Fruit fly (Drosophila melanogaster) whole organism, embryonic: Measurements from ENCODE around the gene CG3408.

ENCODE experiments used
- Asciz ChIP-seq: fragments of 200-800 bp; sonication (Bioruptor generic); optimal IDR thresholded peaks from 2 replicates; lab custom pipeline; 2017; ENCODE audit warnings: missing biosample characterization, mild to moderate bottlenecking, missing genetic modification characterization, missing genetic modification reagents
- B-H2 ChIP-seq: fragments of 200-800 bp; sonication (Bioruptor generic); optimal IDR thresholded peaks from 2 replicates; lab custom pipeline; 2018; ENCODE audit warnings: missing biosample characterization, mild to moderate bottlenecking, missing genetic modification characterization
- CG10274 ChIP-seq: fragments of 200-800 bp; sonication (Bioruptor generic); optimal IDR thresholded peaks from 3 replicates; lab custom pipeline; 2017; ENCODE audit warnings: missing biosample characterization, mild to moderate bottlenecking, missing genetic modification characterization
- CG10321 ChIP-seq: fragments of 200-800 bp; sonication (Bioruptor generic); IDR thresholded peaks from 2 replicates; pipeline ENCODE4 v1.3.6; 2022; ENCODE audit warnings: missing biosample characterization, missing genetic modification characterization
- CG10654 ChIP-seq: fragments of 200-800 bp; sonication (Bioruptor generic); optimal IDR thresholded peaks from 2 replicates; lab custom pipeline; 2016; ENCODE audit warnings: missing biosample characterization, missing genetic modification characterization
- CG12769 ChIP-seq: fragments of 200-800 bp; sonication (Bioruptor generic); optimal IDR thresholded peaks from 2 replicates; lab custom pipeline; 2019; ENCODE audit warnings: missing biosample characterization, mild to moderate bottlenecking, missing genetic modification characterization, moderate library complexity
- CG14965 ChIP-seq: fragments of 200-800 bp; sonication (Bioruptor generic); optimal IDR thresholded peaks from 2 replicates; lab custom pipeline; 2016; ENCODE audit warnings: missing biosample characterization, missing genetic modification characterization, borderline replicate concordance
- CG1832 ChIP-seq: fragments of 200-800 bp; sonication (Bioruptor generic); optimal IDR thresholded peaks from 2 replicates; lab custom pipeline; 2017; ENCODE audit warnings: missing biosample characterization, mild to moderate bottlenecking, missing genetic modification characterization, inconsistent platforms
- CG2199 ChIP-seq: fragments of 200-800 bp; sonication (Bioruptor generic); IDR thresholded peaks from 3 replicates; pipeline ENCODE4 v1.3.6; 2022; ENCODE audit warnings: missing biosample characterization, missing genetic modification characterization
- CG2712 ChIP-seq: fragments of 200-800 bp; optimal IDR thresholded peaks from 3 replicates; lab custom pipeline; 2019; ENCODE audit warnings: missing biosample characterization, mild to moderate bottlenecking, missing genetic modification characterization, moderate library complexity
- CG32772 ChIP-seq: fragments of 200-800 bp; sonication (Bioruptor generic); IDR thresholded peaks from 2 replicates; pipeline ENCODE4 v1.3.6; 2022; ENCODE audit warnings: missing biosample characterization, missing genetic modification characterization
- CG3281 ChIP-seq: fragments of 200-800 bp; sonication (Bioruptor generic); optimal IDR thresholded peaks from 3 replicates; lab custom pipeline; 2017; ENCODE audit warnings: missing biosample characterization, mild to moderate bottlenecking, missing genetic modification characterization
- CG34224 ChIP-seq: fragments of 200-800 bp; sonication (Bioruptor generic); IDR thresholded peaks from 3 replicates; pipeline ENCODE4 v1.3.6; 2022; ENCODE audit warnings: missing biosample characterization, missing genetic modification characterization; ENCODE audit not compliant: partially characterized antibody
- CG4617 ChIP-seq: fragments of 200-800 bp; sonication (Bioruptor generic); optimal IDR thresholded peaks from 3 replicates; lab custom pipeline; 2016; ENCODE audit warnings: missing biosample characterization, missing genetic modification characterization, borderline replicate concordance
- CG6791 ChIP-seq: fragments of 200-800 bp; sonication (Bioruptor generic); IDR thresholded peaks from 3 replicates; pipeline ENCODE4 v1.3.6; 2022; ENCODE audit warnings: missing biosample characterization, missing genetic modification characterization; ENCODE audit not compliant: partially characterized antibody
- CG7357 ChIP-seq: fragments of 200-800 bp; sonication (Bioruptor generic); IDR thresholded peaks from 3 replicates; pipeline ENCODE4 v1.3.6; 2022; ENCODE audit warnings: missing biosample characterization, missing genetic modification characterization
- Dad ChIP-seq: fragments of 200-800 bp; sonication (Bioruptor generic); optimal IDR thresholded peaks from 3 replicates; lab custom pipeline; 2016; ENCODE audit warnings: missing biosample characterization, missing genetic modification characterization
- Ets65A ChIP-seq: fragments of 200-800 bp; sonication (Bioruptor generic); peaks from one replicate; lab custom pipeline; 2016; ENCODE audit warnings: missing biosample characterization, missing genetic modification characterization
- Gug ChIP-seq: fragments of 200-800 bp; sonication (Bioruptor generic); IDR thresholded peaks from 4 replicates; pipeline ENCODE4 v1.3.6; 2022; ENCODE audit warnings: missing biosample characterization, missing genetic modification characterization
- H2.0 ChIP-seq: fragments of 200-800 bp; sonication (Bioruptor generic); IDR thresholded peaks from 2 replicates; pipeline ENCODE4 v1.3.6; 2022; ENCODE audit warnings: missing biosample characterization, missing genetic modification characterization
- Hr51 ChIP-seq, 2 experiments: fragments of 200-800 bp; sonication (Bioruptor generic); optimal IDR thresholded peaks; 2 replicates in 1 of 2; 3 replicates in 1 of 2; lab custom pipeline; 2016 to 2018; ENCODE audit warnings: missing biosample characterization in 2 of 2, missing genetic modification characterization in 2 of 2, mild to moderate bottlenecking in 1 of 2, moderate library complexity in 1 of 2
- Hr78 ChIP-seq, 2 experiments: fragments of 200-800 bp in 1 of 2; fragments of >200 bp in 1 of 2; sonication (Bioruptor generic) in 1 of 2; optimal IDR thresholded peaks; 2 replicates each; lab custom pipeline; 2017 to 2019; ENCODE audit warnings: missing biosample characterization in 2 of 2, missing genetic modification characterization in 2 of 2, mild to moderate bottlenecking in 1 of 2, moderate library complexity in 1 of 2
- Lhr ChIP-seq: fragments of 200-800 bp; sonication (Bioruptor generic); optimal IDR thresholded peaks from 3 replicates; lab custom pipeline; 2017; ENCODE audit warnings: mild to moderate bottlenecking, missing biosample characterization, missing genetic modification reagents, missing genetic modification characterization
- Lpt ChIP-seq: fragments of >200 bp; optimal IDR thresholded peaks from 2 replicates; lab custom pipeline; 2018; ENCODE audit warnings: missing biosample characterization, missing genetic modification characterization
- Med ChIP-seq: fragments of 200-800 bp; sonication (Bioruptor generic); peaks from one replicate; lab custom pipeline; 2016; ENCODE audit warnings: missing biosample characterization, missing genetic modification characterization, mild to moderate bottlenecking, inconsistent platforms, moderate library complexity
- Nf-YC ChIP-seq: fragments of 200-800 bp; optimal IDR thresholded peaks from 3 replicates; lab custom pipeline; 2019; ENCODE audit warnings: missing biosample characterization, mild to moderate bottlenecking, missing genetic modification characterization, moderate library complexity
- Sox102F ChIP-seq: fragments of 200-800 bp; sonication (Bioruptor generic); optimal IDR thresholded peaks from 2 replicates; lab custom pipeline; 2018; ENCODE audit warnings: missing biosample characterization, mild to moderate bottlenecking, missing genetic modification characterization, moderate library complexity
- Xbp1 ChIP-seq: fragments of 200-800 bp; sonication (Bioruptor generic); optimal IDR thresholded peaks from 3 replicates; lab custom pipeline; 2016; ENCODE audit warnings: missing biosample characterization, mild to moderate bottlenecking, missing genetic modification characterization
- bsh ChIP-seq, 2 experiments: fragments of 200-800 bp; sonication (Bioruptor generic); optimal IDR thresholded peaks; 2 replicates each; lab custom pipeline; 2017 to 2018; ENCODE audit warnings: mild to moderate bottlenecking in 2 of 2, missing biosample characterization in 2 of 2, missing genetic modification characterization in 2 of 2, moderate library complexity in 1 of 2
- btn ChIP-seq: fragments of 200-800 bp; sonication (Bioruptor generic); optimal IDR thresholded peaks from 2 replicates; lab custom pipeline; 2016; ENCODE audit warnings: missing biosample characterization, missing genetic modification characterization
- cas ChIP-seq: fragments of 200-800 bp; sonication (Bioruptor generic); IDR thresholded peaks from 2 replicates; pipeline ENCODE4 v1.3.6; 2022; ENCODE audit warnings: missing biosample characterization, missing genetic modification characterization
- chinmo ChIP-seq: fragments of 200-800 bp; sonication (Bioruptor generic); IDR thresholded peaks from 4 replicates; pipeline ENCODE4 v1.3.6; 2022; ENCODE audit warnings: missing biosample characterization, missing genetic modification characterization; ENCODE audit not compliant: partially characterized antibody
- corto ChIP-seq: fragments of 200-800 bp; sonication (Bioruptor generic); optimal IDR thresholded peaks from 2 replicates; lab custom pipeline; 2016; ENCODE audit warnings: missing biosample characterization, mild to moderate bottlenecking, missing genetic modification characterization, moderate library complexity
- cwo ChIP-seq: fragments of 200-800 bp; sonication (Bioruptor generic); optimal IDR thresholded peaks from 3 replicates; lab custom pipeline; 2017; ENCODE audit warnings: missing biosample characterization, missing genetic modification characterization, mild to moderate bottlenecking, moderate library complexity, missing genetic modification reagents
- dpn ChIP-seq, 2 experiments: fragments of 200-800 bp; sonication (Bioruptor generic); optimal IDR thresholded peaks; 3 replicates each; lab custom pipeline; 2016; ENCODE audit warnings: missing biosample characterization in 2 of 2, missing genetic modification characterization in 2 of 2
- lbe ChIP-seq: fragments of 200-800 bp; sonication (Bioruptor generic); optimal IDR thresholded peaks from 2 replicates; lab custom pipeline; 2016; ENCODE audit warnings: missing biosample characterization, mild to moderate bottlenecking, missing genetic modification characterization
- lmd ChIP-seq: fragments of 200-800 bp; sonication (Bioruptor generic); IDR thresholded peaks from 2 replicates; pipeline ENCODE4 v1.3.6; 2022; ENCODE audit warnings: missing biosample characterization, missing genetic modification characterization
- nom ChIP-seq: fragments of 200-800 bp; sonication (Bioruptor generic); optimal IDR thresholded peaks from 2 replicates; lab custom pipeline; 2017; ENCODE audit warnings: missing biosample characterization, missing genetic modification characterization, mild to moderate bottlenecking, moderate library complexity, missing genetic modification reagents
- oc ChIP-seq: fragments of 200-800 bp; sonication (Bioruptor generic); optimal IDR thresholded peaks from 2 replicates; lab custom pipeline; 2018; ENCODE audit warnings: missing biosample characterization, mild to moderate bottlenecking, missing genetic modification characterization, moderate library complexity
- pros ChIP-seq: fragments of 200-800 bp; sonication (Bioruptor generic); optimal IDR thresholded peaks from 3 replicates; lab custom pipeline; 2019; ENCODE audit warnings: missing biosample characterization, mild to moderate bottlenecking, missing genetic modification characterization, moderate library complexity
- sens ChIP-seq: fragments of 200-800 bp; sonication (Bioruptor generic); peaks from one replicate; lab custom pipeline; 2016; ENCODE audit warnings: missing biosample characterization, missing genetic modification characterization
- sima ChIP-seq: fragments of 200-800 bp; sonication (Bioruptor generic); optimal IDR thresholded peaks from 2 replicates; lab custom pipeline; 2016; ENCODE audit warnings: missing biosample characterization, missing genetic modification characterization
- sqz ChIP-seq: fragments of 200-800 bp; sonication (Bioruptor generic); optimal IDR thresholded peaks from 3 replicates; lab custom pipeline; 2018; ENCODE audit warnings: missing biosample characterization, mild to moderate bottlenecking, missing genetic modification characterization
- tna ChIP-seq: fragments of 200-800 bp; sonication (Bioruptor generic); IDR thresholded peaks from 2 replicates; pipeline ENCODE4 v1.3.6; 2022; ENCODE audit warnings: missing biosample characterization, missing genetic modification characterization; ENCODE audit not compliant: partially characterized antibody

The CG3408 gene

DNA sequence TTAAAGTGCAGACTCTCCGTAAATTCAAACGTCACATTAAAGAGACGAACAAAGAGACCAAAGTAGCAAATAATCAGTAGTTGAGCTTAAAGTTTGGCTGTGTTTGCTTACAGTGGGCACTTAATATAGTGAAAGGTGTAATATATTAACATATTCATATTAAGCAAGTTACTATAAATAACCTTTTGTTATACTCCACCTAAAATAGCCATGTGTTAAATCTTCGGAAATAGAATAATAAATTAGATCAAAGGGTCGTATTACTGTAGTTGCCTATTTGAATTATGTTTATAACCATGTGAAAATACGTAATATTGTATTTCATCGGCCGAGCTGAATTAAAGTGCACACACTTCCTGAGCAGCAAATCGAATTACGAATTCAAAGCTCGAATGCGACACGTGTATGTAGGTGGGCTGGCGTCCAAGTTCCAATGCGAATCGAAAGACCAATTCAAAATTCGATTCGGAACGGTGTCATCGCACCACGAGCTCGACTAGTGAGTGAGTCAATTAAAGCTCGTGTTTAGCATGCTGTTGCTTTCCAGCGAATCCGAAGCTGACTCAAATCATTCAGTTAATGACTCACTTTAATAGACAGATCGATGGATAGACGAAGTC is 42.9 kb upstream of the CG3408 start (continued):
- TF ChIP-seq Xbp1 (GFP tag; lab: Kevin White, UChicago): peak; percentile 11
- TF ChIP-seq cwo (GFP tag; lab: Kevin White, UChicago): peak; percentile 66
- TF ChIP-seq CG3281 (GFP tag; lab: Kevin White, UChicago): peak; percentile 32
- TF ChIP-seq Asciz: no peak
- TF ChIP-seq CG14965 (GFP tag; lab: Kevin White, UChicago): no peak
- TF ChIP-seq Sox102F: peak; percentile 60
- TF ChIP-seq CG6791 (GFP tag; lab: Robert Waterston, UW): no peak
- TF ChIP-seq Nf-YC (tag; lab: Kevin White, UChicago): no peak
- no peak for TF ChIP-seq B-H2 (GFP tag; lab: Kevin White, UChicago)
- TF ChIP-seq Hr51 (GFP tag; optimal IDR thresholded peaks at IDR 0.05; lab: Kevin White, UChicago): peak in 1 of 2 experiments; percentile 58
- TF ChIP-seq CG2199: no peak
- TF ChIP-seq CG34224: no peak
- TF ChIP-seq, all 482 proteins: peak for 53

DNA sequence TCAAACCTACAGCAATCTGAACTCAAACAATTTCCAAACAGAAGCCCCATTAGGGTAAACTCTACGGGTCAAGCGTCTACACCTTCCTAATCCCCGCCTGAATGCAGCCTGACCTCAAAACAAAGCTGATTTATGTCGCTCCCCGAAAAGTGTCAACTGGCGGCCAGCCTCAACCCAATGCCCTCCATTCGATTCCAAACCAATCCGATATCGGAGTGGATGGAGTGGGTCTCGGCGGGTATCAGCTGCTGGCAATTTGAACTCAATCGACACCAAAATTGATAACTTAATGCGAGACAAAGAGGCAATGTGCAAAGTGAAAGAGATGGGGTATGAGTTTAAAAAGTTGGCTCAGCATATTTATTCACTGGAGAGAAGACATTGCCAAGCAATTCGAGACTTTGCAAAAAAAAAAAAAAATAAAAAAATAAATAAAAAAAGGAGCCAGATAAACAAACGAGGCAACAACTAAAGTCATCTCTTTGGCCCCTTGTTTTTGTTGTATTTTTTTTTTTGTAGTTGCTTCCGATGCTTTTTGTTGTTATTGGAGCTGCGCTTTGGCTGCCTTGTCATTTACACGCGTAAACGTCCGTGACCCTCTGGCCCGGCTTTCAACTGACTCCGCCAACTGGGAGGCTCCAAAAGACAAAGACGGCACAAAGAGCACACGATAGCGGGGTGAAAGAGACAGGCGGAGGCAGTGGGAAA is 41.6 kb upstream of the CG3408 start:
- no peak for TF ChIP-seq tna
- no peak for TF ChIP-seq Dad (GFP tag; lab: Kevin White, UChicago)
- peak; percentile 86 for TF ChIP-seq nom
- peak; percentile 23 for TF ChIP-seq Nf-YC (tag; lab: Kevin White, UChicago)
- TF ChIP-seq CG4617 (GFP tag; lab: Kevin White, UChicago): no peak
- peak; percentile 19 for TF ChIP-seq CG12769 (tag; lab: Kevin White, UChicago)
- TF ChIP-seq Lhr (GFP tag; lab: Kevin White, UChicago): no peak
- 0 out of 2 replicates have a peak, but pooled peaks have one; percentile 46 for TF ChIP-seq CG10321
- no peak for TF ChIP-seq dpn (GFP tag; optimal IDR thresholded peaks at IDR 0.05; lab: Kevin White, UChicago)
- TF ChIP-seq sima (GFP tag; lab: Kevin White, UChicago): no peak
- TF ChIP-seq CG10274: no peak
- peak; percentile 27 for TF ChIP-seq CG1832 (GFP tag; lab: Kevin White, UChicago)
- peak; percentile 40 for TF ChIP-seq sqz (GFP tag; lab: Kevin White, UChicago)
- no peak for TF ChIP-seq Lpt (GFP tag; lab: Kevin White, UChicago)
- peak; percentile 71 for TF ChIP-seq oc
- no peak for TF ChIP-seq btn (GFP tag; lab: Kevin White, UChicago)
- peak; percentile 32 for TF ChIP-seq Med (GFP tag; lab: Kevin White, UChicago)
- TF ChIP-seq Hr78 (GFP tag; optimal IDR thresholded peaks at IDR 0.05; lab: Kevin White, UChicago): peak in 1 of 2 experiments; percentile 72
- TF ChIP-seq, all 482 proteins: peak for 9

DNA sequence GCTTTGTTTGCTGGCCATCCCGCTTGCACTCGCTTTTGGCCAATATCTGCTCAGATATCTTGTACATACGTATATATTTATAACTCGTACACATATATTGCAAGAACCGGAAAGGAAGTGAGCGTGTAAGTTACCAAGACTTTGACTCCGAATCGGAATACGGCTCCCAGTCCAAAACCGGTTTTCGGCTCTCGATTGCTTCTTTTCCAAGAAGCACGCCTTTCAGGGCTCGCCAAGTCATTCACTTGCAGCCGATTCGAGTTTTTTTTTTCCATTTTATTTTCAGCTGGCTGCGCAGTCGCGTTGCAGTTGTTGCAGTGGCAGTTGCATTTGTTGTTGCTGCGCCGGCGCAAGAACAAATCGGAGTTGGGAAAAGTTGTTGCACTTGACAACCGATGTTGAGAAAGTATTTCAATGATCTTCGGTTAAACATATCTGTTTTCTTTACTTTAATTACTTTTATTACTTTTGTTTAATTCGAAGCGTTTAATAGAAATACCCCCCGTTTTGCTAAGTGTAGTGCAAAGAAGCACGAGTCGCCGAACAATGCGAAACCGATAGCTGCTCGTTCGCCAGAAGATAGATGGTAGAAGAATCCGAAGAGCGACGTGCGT is 40.4 kb upstream of the CG3408 start:
- TF ChIP-seq cas (GFP tag; lab: Robert Waterston, UW): no peak
- 0 out of 3 replicates have a peak, but pooled peaks have one; percentile 9 for TF ChIP-seq CG7357 (GFP tag; lab: Robert Waterston, UW)
- peak; percentile 61 for TF ChIP-seq lbe (GFP tag; lab: Kevin White, UChicago)
- peak; percentile 10; the same call in 1 of the 2 replicates for TF ChIP-seq lmd (GFP tag; lab: Robert Waterston, UW)
- TF ChIP-seq pros (GFP tag; lab: Kevin White, UChicago): no peak
- no peak for TF ChIP-seq CG10654 (GFP tag; lab: Kevin White, UChicago)
- TF ChIP-seq corto (GFP tag; lab: Kevin White, UChicago): peak; percentile 49
- TF ChIP-seq Gug (GFP tag; lab: Robert Waterston, UW): no peak
- peak; percentile 61 for TF ChIP-seq nom
- TF ChIP-seq CG2712 (tag; lab: Kevin White, UChicago): peak; percentile 35
- TF ChIP-seq H2.0 (GFP tag; lab: Robert Waterston, UW): no peak
- TF ChIP-seq btn (GFP tag; lab: Kevin White, UChicago): no peak
- TF ChIP-seq Ets65A (GFP tag; lab: Kevin White, UChicago): peak; percentile 78
- peak; percentile 73 for TF ChIP-seq sens
- TF ChIP-seq CG32772 (GFP tag; lab: Robert Waterston, UW): peak; percentile 14; the same call in 1 of the 2 replicates
- 0 out of 4 replicates have a peak, but pooled peaks have one; percentile 30 for TF ChIP-seq chinmo (GFP tag; lab: Robert Waterston, UW)
- peak; percentile 5 to 60 for TF ChIP-seq bsh (GFP tag; optimal IDR thresholded peaks at IDR 0.05; lab: Kevin White, UChicago)
